Worm (Caenorhabditis elegans): ENCODE results near the gene W08E12.6.

ce11 chrIV:3256866-3257265 is 41.5 kb upstream of the W08E12.6 start:
- TF ChIP-seq ref-1 (GFP tag; conservative IDR thresholded peaks at IDR 0.05) (no peak), flt-1 (GFP tag; IDR thresholded peaks at IDR 0.05) (no peak), med-1 (GFP tag; optimal IDR thresholded peaks at IDR 0.05; ENCODE audit: insufficient read depth) (no peak), klf-2 (GFP tag; conservative IDR thresholded peaks at IDR 0.05) (no peak)
